Worm (Caenorhabditis elegans) whole organism, L1 larva: ENCODE measurements around the gene Y50E8A.2.

Experiments
- Y116A8C.19 ChIP-seq: sonication (generic microtip); optimal IDR thresholded peaks from 2 replicates; lab custom pipeline; 2016; ENCODE audit warnings: missing compliant biosample characterization, missing genetic modification characterization, borderline replicate concordance
- aha-1 ChIP-seq: fragments of 150-350 bp; optimal IDR thresholded peaks from 2 replicates; lab custom pipeline; 2014; ENCODE audit warnings: missing biosample characterization, missing genetic modification characterization
- alr-1 ChIP-seq: fragments of 200-800 bp; sonication (Bioruptor generic); optimal IDR thresholded peaks from 2 replicates; lab custom pipeline; 2018; ENCODE audit warnings: borderline replicate concordance, mild to moderate bottlenecking, missing genetic modification characterization, missing compliant biosample characterization
- aly-2 ChIP-seq: fragments of 150-350 bp; optimal IDR thresholded peaks from 2 replicates; lab custom pipeline; 2014; ENCODE audit warnings: missing biosample characterization, missing genetic modification characterization
- blmp-1 ChIP-seq: fragments of 150-350 bp; optimal IDR thresholded peaks from 2 replicates; lab custom pipeline; 2014; ENCODE audit warnings: missing biosample characterization, missing genetic modification characterization
- ceh-82 ChIP-seq, 3 experiments: fragments of 150-350 bp in 1 of 3; sonication (generic microtip) in 2 of 3; optimal IDR thresholded peaks; 2 replicates each; lab custom pipeline; 2014 to 2017; ENCODE audit warnings: missing biosample characterization in 3 of 3, missing genetic modification characterization in 3 of 3
- ceh-88 ChIP-seq: fragments of 200-800 bp; sonication (Bioruptor generic); IDR thresholded peaks from 2 replicates; pipeline ENCODE4 v1.3.6; 2022; ENCODE audit warnings: missing genetic modification characterization, missing compliant biosample characterization
- ceh-90 ChIP-seq: sonication (generic microtip); optimal IDR thresholded peaks from 2 replicates; lab custom pipeline; 2016; ENCODE audit warnings: missing genetic modification characterization, missing compliant biosample characterization
- dpl-1 ChIP-seq, 3 experiments: fragments of 150-350 bp in 2 of 3; sonication (generic microtip) in 1 of 3; optimal IDR thresholded peaks; 2 replicates each; lab custom pipeline; 2014 to 2017; ENCODE audit warnings: missing biosample characterization in 3 of 3, missing genetic modification characterization in 3 of 3, missing genetic modification reagents in 3 of 3
- efl-1 ChIP-seq, 4 experiments: fragments of 150-350 bp; optimal IDR thresholded peaks in 3 of 4; peaks in 1 of 4; 1 replicate in 1 of 4; 2 replicates in 3 of 4; lab custom pipeline; 2014; ENCODE audit warnings: missing biosample characterization in 2 of 4, missing genetic modification characterization in 2 of 4, missing genetic modification reagents in 2 of 4
- egl-27 ChIP-seq, 2 experiments: fragments of 150-350 bp in 1 of 2; sonication (generic microtip); optimal IDR thresholded peaks; 3 replicates each; lab custom pipeline; 2017 to 2018; ENCODE audit warnings: missing biosample characterization in 2 of 2, missing genetic modification characterization in 2 of 2, missing genetic modification reagents in 2 of 2
- elt-2 ChIP-seq: sonication (generic microtip); optimal IDR thresholded peaks from 2 replicates; lab custom pipeline; 2016; ENCODE audit warnings: missing genetic modification characterization, mild to moderate bottlenecking, inconsistent platforms, missing compliant biosample characterization, missing genetic modification reagents
- ets-5 ChIP-seq: fragments of 200-800 bp; sonication (Bioruptor generic); IDR thresholded peaks from 2 replicates; pipeline ENCODE4 v1.3.6; 2022; ENCODE audit warnings: missing genetic modification characterization, missing compliant biosample characterization
- fkh-10 ChIP-seq: sonication (generic microtip); optimal IDR thresholded peaks from 2 replicates; lab custom pipeline; 2017; ENCODE audit warnings: missing biosample characterization, missing genetic modification reagents, missing genetic modification characterization
- fkh-4 ChIP-seq: sonication (generic microtip); optimal IDR thresholded peaks from 2 replicates; lab custom pipeline; 2016; ENCODE audit warnings: missing compliant biosample characterization, missing genetic modification characterization, borderline replicate concordance
- fkh-8 ChIP-seq: sonication (generic microtip); optimal IDR thresholded peaks from 2 replicates; lab custom pipeline; 2016; ENCODE audit warnings: mild to moderate bottlenecking, missing genetic modification characterization, missing compliant biosample characterization
- hlh-17 ChIP-seq: fragments of 200-800 bp; sonication (Bioruptor generic); optimal IDR thresholded peaks from 2 replicates; lab custom pipeline; 2018; ENCODE audit warnings: missing genetic modification characterization, mild to moderate bottlenecking, missing compliant biosample characterization, moderate library complexity, borderline replicate concordance
- hlh-4 ChIP-seq: sonication (generic microtip); optimal IDR thresholded peaks from 2 replicates; lab custom pipeline; 2016; ENCODE audit warnings: mild to moderate bottlenecking, missing genetic modification characterization, missing compliant biosample characterization
- isw-1 ChIP-seq: fragments of 200-800 bp; sonication (Bioruptor generic); IDR thresholded peaks from 2 replicates; pipeline ENCODE4 v1.3.6; 2022; ENCODE audit warnings: missing genetic modification characterization, missing compliant biosample characterization
- lin-35 ChIP-seq, 2 experiments: fragments of 150-350 bp; optimal IDR thresholded peaks; 2 replicates each; lab custom pipeline; 2014; ENCODE audit warnings: missing biosample characterization in 2 of 2, missing genetic modification characterization in 2 of 2, missing genetic modification reagents in 2 of 2
- lin-39 ChIP-seq: fragments of 150-350 bp; optimal IDR thresholded peaks from 2 replicates; lab custom pipeline; 2014; ENCODE audit warnings: missing biosample characterization, missing genetic modification reagents, missing genetic modification characterization
- lir-3 ChIP-seq: sonication (generic microtip); optimal IDR thresholded peaks from 2 replicates; lab custom pipeline; 2016; ENCODE audit warnings: mild to moderate bottlenecking, missing genetic modification characterization, moderate library complexity, missing compliant biosample characterization; ENCODE audit not compliant: poor library complexity
- mab-9 ChIP-seq: fragments of 200-800 bp; sonication (Bioruptor generic); IDR thresholded peaks from 2 replicates; pipeline ENCODE4 v1.3.6; 2022; ENCODE audit warnings: missing genetic modification reagents, missing genetic modification characterization, missing compliant biosample characterization
- mef-2 ChIP-seq: fragments of 150-350 bp; optimal IDR thresholded peaks from 2 replicates; lab custom pipeline; 2014; ENCODE audit warnings: missing biosample characterization, missing genetic modification characterization
- mep-1 ChIP-seq: fragments of 150-350 bp; optimal IDR thresholded peaks from 2 replicates; lab custom pipeline; 2014; ENCODE audit warnings: missing biosample characterization, missing genetic modification characterization
- nhr-20 ChIP-seq: sonication (generic microtip); optimal IDR thresholded peaks from 2 replicates; lab custom pipeline; 2016; ENCODE audit warnings: mild to moderate bottlenecking, missing genetic modification characterization, missing compliant biosample characterization
- nhr-237 ChIP-seq: fragments of 150-350 bp; optimal IDR thresholded peaks from 2 replicates; lab custom pipeline; 2014; ENCODE audit warnings: missing biosample characterization, missing genetic modification characterization
- nhr-71 ChIP-seq: sonication (generic microtip); optimal IDR thresholded peaks from 2 replicates; lab custom pipeline; 2016; ENCODE audit warnings: mild to moderate bottlenecking, missing genetic modification characterization, moderate library complexity, missing compliant biosample characterization
- nhr-76 ChIP-seq: sonication (generic microtip); optimal IDR thresholded peaks from 2 replicates; lab custom pipeline; 2017; ENCODE audit warnings: missing biosample characterization, missing genetic modification characterization
- nhr-77 ChIP-seq: fragments of 150-350 bp; optimal IDR thresholded peaks from 2 replicates; lab custom pipeline; 2014; ENCODE audit warnings: missing biosample characterization, missing genetic modification characterization
- nhr-85 ChIP-seq: sonication (generic microtip); peaks from one replicate; lab custom pipeline; 2016; ENCODE audit warnings: missing genetic modification characterization, inconsistent platforms, missing compliant biosample characterization
- nhr-90 ChIP-seq: sonication (generic microtip); optimal IDR thresholded peaks from 2 replicates; lab custom pipeline; 2016; ENCODE audit warnings: mild to moderate bottlenecking, missing genetic modification characterization, missing compliant biosample characterization; ENCODE audit not compliant: poor library complexity
- pag-3 ChIP-seq: sonication (generic microtip); optimal IDR thresholded peaks from 2 replicates; lab custom pipeline; 2017; ENCODE audit warnings: missing genetic modification characterization, mild to moderate bottlenecking, missing compliant biosample characterization, antibody characterized with exemption, borderline replicate concordance; ENCODE audit not compliant: insufficient read depth
- pax-3 ChIP-seq: fragments of 200-800 bp; sonication (Bioruptor generic); optimal IDR thresholded peaks from 2 replicates; lab custom pipeline; 2018; ENCODE audit warnings: mild to moderate bottlenecking, missing genetic modification characterization, moderate library complexity, missing compliant biosample characterization
- pqm-1 ChIP-seq: sonication (generic microtip); optimal IDR thresholded peaks from 3 replicates; lab custom pipeline; 2017; ENCODE audit warnings: missing biosample characterization, missing genetic modification characterization
- rnt-1 ChIP-seq: sonication (generic microtip); optimal IDR thresholded peaks from 2 replicates; lab custom pipeline; 2016; ENCODE audit warnings: mild to moderate bottlenecking, missing genetic modification characterization, moderate library complexity, missing compliant biosample characterization
- snpc-4 ChIP-seq: fragments of 150-350 bp; optimal IDR thresholded peaks from 2 replicates; lab custom pipeline; 2014; ENCODE audit warnings: missing biosample characterization, missing genetic modification characterization
- snu-23 ChIP-seq: sonication (generic microtip); optimal IDR thresholded peaks from 2 replicates; lab custom pipeline; 2016; ENCODE audit warnings: missing genetic modification characterization, missing compliant biosample characterization
- swsn-7 ChIP-seq: sonication (generic microtip); optimal IDR thresholded peaks from 2 replicates; lab custom pipeline; 2016; ENCODE audit warnings: missing genetic modification characterization, missing compliant biosample characterization
- tbx-2 ChIP-seq: sonication (generic microtip); optimal IDR thresholded peaks from 2 replicates; lab custom pipeline; 2016; ENCODE audit warnings: missing genetic modification characterization, missing compliant biosample characterization
- unc-30 ChIP-seq: sonication (generic microtip); optimal IDR thresholded peaks from 2 replicates; lab custom pipeline; 2017; ENCODE audit warnings: missing biosample characterization, missing genetic modification characterization
- unc-62 ChIP-seq: fragments of 150-350 bp; optimal IDR thresholded peaks from 2 replicates; lab custom pipeline; 2014; ENCODE audit warnings: missing biosample characterization, missing genetic modification reagents, missing genetic modification characterization
- unc-86 ChIP-seq: sonication (generic microtip); optimal IDR thresholded peaks from 2 replicates; lab custom pipeline; 2016; ENCODE audit warnings: missing genetic modification characterization, missing compliant biosample characterization
- vab-15 ChIP-seq: sonication (generic microtip); optimal IDR thresholded peaks from 2 replicates; lab custom pipeline; 2017; ENCODE audit warnings: missing genotype, mild to moderate bottlenecking, missing genetic modification characterization, missing compliant biosample characterization
- xbp-1 ChIP-seq: sonication (generic microtip); optimal IDR thresholded peaks from 2 replicates; lab custom pipeline; 2016; ENCODE audit warnings: missing genetic modification characterization, missing compliant biosample characterization
- zip-4 ChIP-seq: fragments of 200-800 bp; sonication (Bioruptor generic); optimal IDR thresholded peaks from 2 replicates; lab custom pipeline; 2018; ENCODE audit warnings: mild to moderate bottlenecking, missing genetic modification characterization, moderate library complexity, missing compliant biosample characterization
- ztf-4 ChIP-seq: fragments of 150-350 bp; optimal IDR thresholded peaks from 2 replicates; lab custom pipeline; 2014; ENCODE audit warnings: missing biosample characterization, missing genetic modification characterization

The Y50E8A.2 gene

ce11 chrV:14696604-14697307 lies 31.9 kb downstream of the Y50E8A.2 start, which contains the start of gene unc-112 (continued):
- TF ChIP-seq ceh-88: no peak
- TF ChIP-seq pax-3 (tag; lab: Kevin White, UChicago): no peak
- TF ChIP-seq unc-62 (GFP tag; lab: Kevin White, UChicago): no peak
- no peak for TF ChIP-seq nhr-76
- no peak for TF ChIP-seq mef-2
- no peak for TF ChIP-seq ceh-90 (tag; lab: Kevin White, UChicago)
- TF ChIP-seq ets-5 (GFP tag; lab: Robert Waterston, UW): no peak
- peak; percentile 33 for TF ChIP-seq tbx-2
- TF ChIP-seq nhr-237 (tag; lab: Kevin White, UChicago): no peak
- TF ChIP-seq vab-15: no peak
- TF ChIP-seq elt-2 (tag; lab: Kevin White, UChicago): no peak
- TF ChIP-seq ceh-82 (tag; optimal IDR thresholded peaks at IDR 0.05; lab: Kevin White, UChicago): peak; percentile 33 to 45 (median 38)
- TF ChIP-seq Y116A8C.19 (tag; lab: Kevin White, UChicago): no peak
- TF ChIP-seq efl-1 (optimal IDR thresholded peaks at IDR 0.05; lab: Kevin White, UChicago): peak; percentile 67 to 75
- peak; percentile 40 to 94 for TF ChIP-seq efl-1 (GFP tag; optimal IDR thresholded peaks at IDR 0.05 in 1 of 2; lab: Kevin White, UChicago)
- no peak for TF ChIP-seq nhr-77 (tag; lab: Kevin White, UChicago)
- peak; percentile 41 for TF ChIP-seq nhr-85 (tag; lab: Kevin White, UChicago)
- TF ChIP-seq xbp-1: peak; percentile 47
- peak; percentile 12 for TF ChIP-seq lir-3 (tag; lab: Kevin White, UChicago)
- TF ChIP-seq mab-9 (GFP tag; lab: Robert Waterston, UW): no peak
- peak; percentile 57 to 65 for TF ChIP-seq lin-35 (GFP tag; optimal IDR thresholded peaks at IDR 0.05; lab: Kevin White, UChicago)
- TF ChIP-seq nhr-90 (tag; lab: Kevin White, UChicago): peak; percentile 53
- TF ChIP-seq unc-30 (tag; lab: Kevin White, UChicago): no peak
- TF ChIP-seq zip-4 (GFP tag; lab: Kevin White, UChicago): no peak
- peak; percentile 51 for TF ChIP-seq blmp-1 (tag; lab: Kevin White, UChicago)
- peak; percentile 41 to 62 (median 44) for TF ChIP-seq dpl-1 (GFP tag; optimal IDR thresholded peaks at IDR 0.05; lab: Kevin White, UChicago)
- peak; percentile 5 for TF ChIP-seq aly-2 (tag; lab: Kevin White, UChicago)
- no peak for TF ChIP-seq aha-1 (tag; lab: Kevin White, UChicago)
- TF ChIP-seq fkh-4 (tag; lab: Kevin White, UChicago): no peak
- TF ChIP-seq hlh-4 (tag; lab: Kevin White, UChicago): no peak
- TF ChIP-seq rnt-1 (tag; lab: Kevin White, UChicago): peak; percentile 64
- TF ChIP-seq ztf-4 (tag; lab: Kevin White, UChicago): peak; percentile 43
- TF ChIP-seq alr-1: no peak
- TF ChIP-seq hlh-17 (GFP tag; lab: Kevin White, UChicago): no peak
- TF ChIP-seq fkh-8 (tag; lab: Kevin White, UChicago): no peak
- no peak for TF ChIP-seq isw-1 (GFP tag; lab: Robert Waterston, UW)
- no peak for TF ChIP-seq lin-39
- TF ChIP-seq egl-27 (tag; optimal IDR thresholded peaks at IDR 0.05; lab: Kevin White, UChicago): peak in 1 of 2 experiments; percentile 42
- TF ChIP-seq pqm-1 (tag; lab: Kevin White, UChicago): no peak
- peak; percentile 84 for TF ChIP-seq snu-23 (GFP tag; lab: Kevin White, UChicago)
- peak; percentile 74 for TF ChIP-seq swsn-7
- TF ChIP-seq mep-1: peak; percentile 92
- peak; percentile 60 for TF ChIP-seq snpc-4 (tag; lab: Kevin White, UChicago)
- TF ChIP-seq nhr-20: peak; percentile 76
- peak; percentile 5 for TF ChIP-seq fkh-10 (GFP tag; lab: Kevin White, UChicago)
- TF ChIP-seq pag-3 (tag; lab: Kevin White, UChicago): peak; percentile 99
- peak; percentile 85 for TF ChIP-seq nhr-71 (tag; lab: Kevin White, UChicago)
- TF ChIP-seq unc-86 (tag; lab: Kevin White, UChicago): peak; percentile 18
